Worm (Caenorhabditis elegans) whole organism, young adult: ENCODE data around the gene nhr-192.

ENCODE experiments used
- B0019.2 ChIP-seq: fragments of 200-800 bp; sonication (Bioruptor generic); conservative IDR thresholded peaks from 2 replicates; pipeline ENCODE4 v1.3.6; 2022; ENCODE audit warnings: missing genetic modification reagents, missing genetic modification characterization, missing compliant biosample characterization
- C17E4.6 ChIP-seq: fragments of 200-800 bp; sonication (Bioruptor generic); IDR thresholded peaks from 2 replicates; pipeline ENCODE4 v1.3.6; 2022; ENCODE audit warnings: missing genetic modification reagents, missing genetic modification characterization, missing compliant biosample characterization
- D2030.7 ChIP-seq: fragments of 200-800 bp; sonication (Bioruptor generic); IDR thresholded peaks from 2 replicates; pipeline ENCODE4 v1.3.6; 2022; ENCODE audit warnings: missing genetic modification reagents, missing genetic modification characterization, missing compliant biosample characterization
- F23B12.7 ChIP-seq: sonication (generic microtip); optimal IDR thresholded peaks from 2 replicates; lab custom pipeline; 2017; ENCODE audit warnings: missing genetic modification characterization, mild to moderate bottlenecking, missing compliant biosample characterization, antibody characterized with exemption, moderate library complexity; ENCODE audit not compliant: insufficient read depth
- F49E8.2 ChIP-seq: sonication (generic microtip); optimal IDR thresholded peaks from 3 replicates; lab custom pipeline; 2017; ENCODE audit warnings: missing genetic modification characterization, mild to moderate bottlenecking, missing compliant biosample characterization, antibody characterized with exemption, moderate library complexity; ENCODE audit not compliant: insufficient read depth
- K12H6.12 ChIP-seq: fragments of 200-800 bp; sonication (Bioruptor generic); optimal IDR thresholded peaks from 2 replicates; lab custom pipeline; 2018; ENCODE audit warnings: mild to moderate bottlenecking, missing genetic modification characterization, missing compliant biosample characterization
- Y95B8A.8 ChIP-seq: fragments of 200-800 bp; sonication (Bioruptor generic); IDR thresholded peaks from 2 replicates; pipeline ENCODE4 v1.3.6; 2022; ENCODE audit warnings: missing genetic modification reagents, missing genetic modification characterization, missing compliant biosample characterization
- ama-1 ChIP-seq, 3 experiments: fragments of 150-350 bp in 1 of 3; sonication (generic microtip) in 2 of 3; optimal IDR thresholded peaks; 2 replicates each; lab custom pipeline; 2014 to 2018; ENCODE audit warnings: missing biosample characterization in 2 of 3, missing genetic modification characterization in 2 of 3, missing genetic modification reagents in 2 of 3
- aptf-2 ChIP-seq: fragments of 200-800 bp; sonication (Bioruptor generic); conservative IDR thresholded peaks from 2 replicates; pipeline ENCODE4 v1.3.6; 2022; ENCODE audit warnings: missing genetic modification reagents, missing genetic modification characterization, missing compliant biosample characterization
- aptf-3 ChIP-seq: fragments of 200-800 bp; sonication (Bioruptor generic); IDR thresholded peaks from 2 replicates; pipeline ENCODE4 v1.3.6; 2022; ENCODE audit warnings: missing genetic modification characterization, missing compliant biosample characterization
- cebp-1 ChIP-seq, 2 experiments: fragments of 200-800 bp in 1 of 2; sonication (Bioruptor generic) in 1 of 2; sonication (generic microtip) in 1 of 2; IDR thresholded peaks in 1 of 2; optimal IDR thresholded peaks in 1 of 2; 2 replicates each; pipeline versions ENCODE4 v1.3.6 to Lab custom; 2017 to 2022; ENCODE audit warnings: missing compliant biosample characterization in 2 of 2, missing genetic modification characterization in 2 of 2, mild to moderate bottlenecking in 1 of 2, missing genetic modification reagents in 1 of 2, moderate library complexity in 1 of 2
- cebp-2 ChIP-seq: fragments of 200-800 bp; sonication (Bioruptor generic); IDR thresholded peaks from 2 replicates; pipeline ENCODE4 v1.3.6; 2022; ENCODE audit warnings: missing genetic modification characterization, missing compliant biosample characterization
- ceh-100 ChIP-seq: fragments of 200-800 bp; sonication (Bioruptor generic); IDR thresholded peaks from 2 replicates; pipeline ENCODE4 v1.3.6; 2022; ENCODE audit warnings: missing genetic modification reagents, missing genetic modification characterization, missing compliant biosample characterization
- ceh-27 ChIP-seq: fragments of 200-800 bp; sonication (Bioruptor generic); optimal IDR thresholded peaks from 2 replicates; lab custom pipeline; 2018; ENCODE audit warnings: mild to moderate bottlenecking, missing genetic modification characterization, moderate library complexity, missing compliant biosample characterization
- ceh-40 ChIP-seq: fragments of 200-800 bp; sonication (Bioruptor generic); IDR thresholded peaks from 2 replicates; pipeline ENCODE4 v1.3.6; 2022; ENCODE audit warnings: missing genetic modification characterization, missing compliant biosample characterization
- chd-7 ChIP-seq: sonication (generic microtip); optimal IDR thresholded peaks from 2 replicates; lab custom pipeline; 2016; ENCODE audit warnings: mild to moderate bottlenecking, missing genetic modification characterization, moderate library complexity, missing compliant biosample characterization
- ekl-4 ChIP-seq: fragments of 200-800 bp; sonication (Bioruptor generic); IDR thresholded peaks from 2 replicates; pipeline ENCODE4 v1.3.6; 2022; ENCODE audit warnings: missing genetic modification reagents, missing genetic modification characterization, missing compliant biosample characterization
- ets-4 ChIP-seq: fragments of 200-800 bp; sonication (Bioruptor generic); optimal IDR thresholded peaks from 2 replicates; lab custom pipeline; 2018; ENCODE audit warnings: mild to moderate bottlenecking, missing genetic modification characterization, missing compliant biosample characterization
- hmg-1.2 ChIP-seq: fragments of 200-800 bp; sonication (Bioruptor generic); IDR thresholded peaks from 2 replicates; pipeline ENCODE4 v1.3.6; 2022; ENCODE audit warnings: missing genetic modification reagents, missing genetic modification characterization, missing compliant biosample characterization
- hsf-1 ChIP-seq: fragments of 200-800 bp; sonication (Bioruptor generic); IDR thresholded peaks from 2 replicates; pipeline ENCODE4 v1.3.6; 2022; ENCODE audit warnings: missing genetic modification reagents, missing genetic modification characterization, missing compliant biosample characterization
- lin-26 ChIP-seq: fragments of 200-800 bp; sonication (Bioruptor generic); IDR thresholded peaks from 2 replicates; pipeline ENCODE4 v1.3.6; 2022; ENCODE audit warnings: missing genetic modification reagents, missing genetic modification characterization, missing compliant biosample characterization
- lin-40 ChIP-seq: sonication (generic microtip); optimal IDR thresholded peaks from 2 replicates; lab custom pipeline; 2016; ENCODE audit warnings: missing genetic modification characterization, mild to moderate bottlenecking, missing compliant biosample characterization, missing genotype, missing genetic modification reagents
- madf-3 ChIP-seq: fragments of 200-800 bp; sonication (Bioruptor generic); IDR thresholded peaks from 2 replicates; pipeline ENCODE4 v1.3.6; 2022; ENCODE audit warnings: missing genetic modification reagents, missing genetic modification characterization, missing compliant biosample characterization
- madf-6 ChIP-seq: fragments of 200-800 bp; sonication (Bioruptor generic); IDR thresholded peaks from 2 replicates; pipeline ENCODE4 v1.3.6; 2022; ENCODE audit warnings: missing genetic modification reagents, missing genetic modification characterization, missing compliant biosample characterization
- madf-8 ChIP-seq: fragments of 200-800 bp; sonication (Bioruptor generic); conservative IDR thresholded peaks from 2 replicates; pipeline ENCODE4 v1.3.6; 2022; ENCODE audit warnings: missing genetic modification reagents, missing genetic modification characterization, missing compliant biosample characterization
- mes-4 ChIP-seq: sonication (generic microtip); optimal IDR thresholded peaks from 2 replicates; lab custom pipeline; 2016; ENCODE audit warnings: missing genotype, missing genetic modification characterization, missing compliant biosample characterization
- nfya-2 ChIP-seq: fragments of 200-800 bp; sonication (Bioruptor generic); IDR thresholded peaks from 2 replicates; pipeline ENCODE4 v1.3.6; 2022; ENCODE audit warnings: missing genetic modification reagents, missing genetic modification characterization, missing compliant biosample characterization
- pbrm-1 ChIP-seq: fragments of 200-800 bp; sonication (Bioruptor generic); IDR thresholded peaks from 2 replicates; pipeline ENCODE4 v1.3.6; 2022; ENCODE audit warnings: missing genetic modification reagents, missing genetic modification characterization, missing compliant biosample characterization
- rec-8 ChIP-seq, 2 experiments: sonication (generic microtip); optimal IDR thresholded peaks; 2 replicates each; lab custom pipeline; 2016; ENCODE audit warnings: mild to moderate bottlenecking in 2 of 2, missing genetic modification characterization in 2 of 2, missing genetic modification reagents in 2 of 2, missing genotype in 2 of 2, missing biosample characterization in 1 of 2, missing compliant biosample characterization in 1 of 2, moderate library complexity in 1 of 2
- repo-1 ChIP-seq: sonication (generic microtip); optimal IDR thresholded peaks from 2 replicates; lab custom pipeline; 2017; ENCODE audit warnings: mild to moderate bottlenecking, missing genetic modification characterization, missing compliant biosample characterization
- rpc-1 ChIP-seq, 2 experiments: fragments of 150-350 bp in 1 of 2; sonication (generic microtip) in 1 of 2; optimal IDR thresholded peaks; 2 replicates each; lab custom pipeline; 2014 to 2018; ENCODE audit warnings: missing biosample characterization in 1 of 2, missing genetic modification characterization in 1 of 2, missing genetic modification reagents in 1 of 2, missing genotype in 1 of 2
- snpc-1.1 ChIP-seq: sonication (generic microtip); optimal IDR thresholded peaks from 2 replicates; lab custom pipeline; 2017; ENCODE audit warnings: missing genetic modification characterization, mild to moderate bottlenecking, missing compliant biosample characterization, antibody characterized with exemption, moderate library complexity, missing genotype, missing genetic modification reagents; ENCODE audit not compliant: insufficient read depth
- tbp1 ChIP-seq: fragments of 200-800 bp; sonication (Bioruptor generic); optimal IDR thresholded peaks from 2 replicates; lab custom pipeline; 2018; ENCODE audit warnings: mild to moderate bottlenecking, missing genetic modification characterization, missing compliant biosample characterization
- tbx-9 ChIP-seq: sonication (generic microtip); optimal IDR thresholded peaks from 2 replicates; lab custom pipeline; 2016; ENCODE audit warnings: borderline replicate concordance, missing genetic modification characterization, inconsistent platforms, missing compliant biosample characterization
- xnd-1 ChIP-seq: sonication (generic microtip); optimal IDR thresholded peaks from 2 replicates; lab custom pipeline; 2016; ENCODE audit warnings: missing genotype, missing genetic modification reagents, missing genetic modification characterization, missing compliant biosample characterization
- ztf-22 ChIP-seq: fragments of 200-800 bp; sonication (Bioruptor generic); optimal IDR thresholded peaks from 2 replicates; lab custom pipeline; 2018; ENCODE audit warnings: mild to moderate bottlenecking, missing genetic modification characterization, moderate library complexity, missing compliant biosample characterization
- ztf-28 ChIP-seq: fragments of 200-800 bp; sonication (Bioruptor generic); IDR thresholded peaks from 2 replicates; pipeline ENCODE4 v1.3.6; 2022; ENCODE audit warnings: missing genetic modification reagents, missing genetic modification characterization, missing compliant biosample characterization

The nhr-192 gene

DNA sequence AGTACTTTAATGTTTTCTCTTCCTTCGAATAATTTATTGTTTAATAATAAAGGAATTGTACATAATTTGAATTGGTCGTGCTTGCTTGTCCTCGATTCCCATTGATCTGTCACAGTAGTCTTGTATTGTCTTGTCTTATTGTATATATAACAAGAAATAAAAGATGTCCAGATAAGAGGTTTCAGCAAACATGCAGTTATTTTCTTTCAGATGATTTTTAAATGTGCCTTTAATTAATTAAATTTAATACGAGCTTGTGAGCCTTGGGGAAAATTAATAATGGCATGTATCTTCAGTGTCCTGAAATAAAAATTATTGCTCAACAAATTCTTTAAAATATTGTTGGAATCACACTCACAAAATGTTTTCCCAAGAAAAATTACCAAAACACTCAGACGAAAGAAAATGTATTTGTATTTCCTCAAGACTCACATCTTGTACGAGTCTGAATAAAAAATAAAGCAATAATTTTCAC, 47.3 kb downstream of the nhr-192 start (continued):
- TF ChIP-seq ekl-4 (GFP tag; lab: Robert Waterston, UW) (no peak), ztf-28 (GFP tag; lab: Robert Waterston, UW) (no peak), lin-40 (tag; lab: Kevin White, UChicago) (no peak), Y95B8A.8 (GFP tag; lab: Robert Waterston, UW) (peak; percentile 97), ceh-27 (GFP tag; lab: Kevin White, UChicago) (no peak), rec-8 (tag; optimal IDR thresholded peaks at IDR 0.05; lab: Kevin White, UChicago) (peak in 1 of 2 experiments; percentile 61), mes-4 (tag; lab: Kevin White, UChicago) (no peak), ama-1 (optimal IDR thresholded peaks at IDR 0.05; lab: Kevin White, UChicago) (no peak), ama-1 (GFP tag; optimal IDR thresholded peaks at IDR 0.05; lab: Kevin White, UChicago) (peak; percentile 33 to 73), ets-4 (GFP tag; lab: Kevin White, UChicago) (no peak), xnd-1 (peak; percentile 5), F49E8.2 (tag; lab: Kevin White, UChicago) (peak; percentile 82), lin-26 (GFP tag; lab: Robert Waterston, UW) (0 out of 2 replicates have a peak, but pooled peaks have one; percentile 28), ceh-40 (GFP tag; lab: Robert Waterston, UW) (no peak), rpc-1 (optimal IDR thresholded peaks at IDR 0.05; lab: Kevin White, UChicago) (no peak), rpc-1 (tag; optimal IDR thresholded peaks at IDR 0.05; lab: Kevin White, UChicago) (peak; percentile 12), snpc-1.1 (tag; lab: Kevin White, UChicago) (peak; percentile 78), D2030.7 (peak; percentile 93), nfya-2 (GFP tag; lab: Robert Waterston, UW) (no peak), madf-3 (GFP tag; lab: Robert Waterston, UW) (no peak), tbx-9 (tag; lab: Kevin White, UChicago) (no peak), F23B12.7 (tag; lab: Kevin White, UChicago) (peak; percentile 58), repo-1 (tag; lab: Kevin White, UChicago) (peak; percentile 66), C17E4.6 (GFP tag; lab: Robert Waterston, UW) (peak; percentile 61; the same call in 1 of the 2 replicates), B0019.2 (GFP tag; lab: Robert Waterston, UW) (peak; percentile 59; the same call in 1 of the 2 replicates), pbrm-1 (0 out of 2 replicates have a peak, but pooled peaks have one; percentile 17), cebp-2 (GFP tag; lab: Robert Waterston, UW) (no peak)

DNA sequence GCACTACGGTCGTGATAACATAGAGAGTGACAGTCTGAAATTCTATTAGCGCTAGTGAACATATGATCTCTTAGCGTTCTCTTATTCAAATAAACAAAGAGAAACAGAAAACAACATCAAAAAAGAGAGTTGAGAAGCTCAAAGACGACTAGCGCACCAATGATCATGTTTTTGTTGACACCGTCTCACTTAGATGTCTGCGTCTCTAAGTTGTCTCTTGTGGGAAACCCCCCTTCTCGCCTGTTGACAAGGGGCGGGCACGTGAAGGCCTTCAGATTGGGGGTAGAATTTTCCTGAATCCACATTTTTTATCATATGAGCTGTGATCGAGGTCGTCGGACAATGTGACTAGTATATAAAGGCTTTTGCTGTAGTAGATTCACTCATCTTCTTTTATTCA, 50.5 kb downstream of the nhr-192 start:
- TF ChIP-seq madf-8 (GFP tag; lab: Robert Waterston, UW) (0 out of 2 replicates have a peak, but pooled peaks have one; percentile 17), pbrm-1 (peak; percentile 44; the same call in 1 of the 2 replicates), aptf-2 (GFP tag; lab: Robert Waterston, UW) (peak; percentile 40; the same call in 1 of the 2 replicates), D2030.7 (peak; percentile 32; the same call in 1 of the 2 replicates), hmg-1.2 (GFP tag; lab: Robert Waterston, UW) (peak; percentile 50; the same call in 1 of the 2 replicates), aptf-3 (GFP tag; lab: Robert Waterston, UW) (peak; percentile 23; the same call in 1 of the 2 replicates), tbp1 (GFP tag; lab: Kevin White, UChicago) (peak; percentile 7), madf-6 (peak; percentile 39; the same call in 1 of the 2 replicates), chd-7 (peak; percentile 10), ceh-40 (GFP tag; lab: Robert Waterston, UW) (no peak), ama-1 (optimal IDR thresholded peaks at IDR 0.05; lab: Kevin White, UChicago) (no peak), ama-1 (GFP tag; optimal IDR thresholded peaks at IDR 0.05; lab: Kevin White, UChicago) (peak in 1 of 2 experiments; percentile 64), ztf-22 (no peak), cebp-1 (GFP tag; IDR thresholded peaks at IDR 0.05; lab: Robert Waterston, UW) (0 out of 2 replicates have a peak, but pooled peaks have one; percentile 17), cebp-1 (tag; optimal IDR thresholded peaks at IDR 0.05; lab: Kevin White, UChicago) (peak; percentile 42), ceh-100 (GFP tag; lab: Robert Waterston, UW) (no peak), rpc-1 (optimal IDR thresholded peaks at IDR 0.05; lab: Kevin White, UChicago) (no peak), rpc-1 (tag; optimal IDR thresholded peaks at IDR 0.05; lab: Kevin White, UChicago) (no peak), hsf-1 (peak; percentile 27; the same call in 1 of the 2 replicates), K12H6.12 (tag; lab: Kevin White, UChicago) (peak; percentile 17)
